Worm (Caenorhabditis elegans) whole organism, L4 larva: ENCODE results near the gene clec-171.

Source experiments
- D1046.2 ChIP-seq: fragments of 200-800 bp; sonication (Bioruptor generic); IDR thresholded peaks from 2 replicates; pipeline ENCODE4 v1.3.6; 2022; ENCODE audit warnings: missing genetic modification characterization, missing compliant biosample characterization
- ces-1 ChIP-seq: fragments of 150-350 bp; sonication (generic microtip); optimal IDR thresholded peaks from 4 replicates; lab custom pipeline; 2014; ENCODE audit warnings: missing biosample characterization, missing genetic modification reagents, missing genetic modification characterization
- dpl-1 ChIP-seq: fragments of 150-350 bp; optimal IDR thresholded peaks from 2 replicates; lab custom pipeline; 2014; ENCODE audit warnings: missing biosample characterization, missing genetic modification reagents, missing genetic modification characterization
- lir-3 ChIP-seq: sonication (generic microtip); optimal IDR thresholded peaks from 2 replicates; lab custom pipeline; 2016; ENCODE audit warnings: mild to moderate bottlenecking, missing genetic modification characterization, missing compliant biosample characterization
- nhr-25 ChIP-seq: sonication (generic microtip); optimal IDR thresholded peaks from 2 replicates; lab custom pipeline; 2017; ENCODE audit warnings: missing genetic modification characterization, mild to moderate bottlenecking, missing compliant biosample characterization, antibody characterized with exemption, moderate library complexity, borderline replicate concordance; ENCODE audit not compliant: insufficient read depth
- nhr-28 ChIP-seq: fragments of 150-350 bp; optimal IDR thresholded peaks from 2 replicates; lab custom pipeline; 2014; ENCODE audit warnings: missing biosample characterization, missing genetic modification characterization
- pha-4 ChIP-seq, 2 experiments: fragments of 150-350 bp in 1 of 2; fragments of 200-800 bp in 1 of 2; sonication (Bioruptor generic) in 1 of 2; IDR thresholded peaks in 1 of 2; optimal IDR thresholded peaks in 1 of 2; 2 replicates each; pipeline versions ENCODE4 v1.3.6 to Lab custom; 2014 to 2022; ENCODE audit warnings: missing genetic modification characterization in 2 of 2, missing genetic modification reagents in 2 of 2, missing biosample characterization in 1 of 2, missing compliant biosample characterization in 1 of 2
- unc-130 ChIP-seq: sonication (generic microtip); optimal IDR thresholded peaks from 2 replicates; lab custom pipeline; 2016; ENCODE audit warnings: missing genetic modification reagents, missing genetic modification characterization, missing compliant biosample characterization

DNA sequence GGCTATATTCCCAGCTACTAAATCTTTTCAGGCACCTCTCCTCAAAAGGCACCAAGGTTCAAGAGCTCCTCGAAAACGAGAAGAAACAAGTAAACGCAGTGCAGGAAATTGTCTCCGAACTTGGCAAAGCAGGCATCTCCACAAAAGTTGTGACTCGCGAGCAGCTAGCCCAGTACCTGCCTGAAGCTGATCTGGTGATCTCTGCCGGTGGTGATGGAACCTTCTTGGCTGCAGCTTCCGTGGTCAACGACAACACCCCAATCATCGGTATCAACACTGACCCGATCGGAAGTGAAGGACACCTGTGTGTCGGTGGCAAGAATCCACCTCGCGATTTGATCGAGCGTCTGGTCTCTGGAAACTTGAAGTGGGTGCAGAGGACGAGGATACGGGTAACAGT, 31.0 kb upstream of the clec-171 start:
- TF ChIP-seq lir-3: no peak
- TF ChIP-seq nhr-28 (tag; lab: Kevin White, UChicago): no peak
- no peak for TF ChIP-seq unc-130
- no peak for TF ChIP-seq D1046.2
- TF ChIP-seq pha-4 (GFP tag; IDR thresholded peaks at IDR 0.05; lab: Robert Waterston, UW): no peak
- no peak for TF ChIP-seq pha-4 (tag; optimal IDR thresholded peaks at IDR 0.05; lab: Kevin White, UChicago)
- no peak for TF ChIP-seq dpl-1
- no peak for TF ChIP-seq nhr-25
- TF ChIP-seq ces-1 (GFP tag; lab: Kevin White, UChicago): no peak
